Worm (Caenorhabditis elegans): ENCODE measurements around the gene B0252.1.

B0252.1 gene

DNA sequence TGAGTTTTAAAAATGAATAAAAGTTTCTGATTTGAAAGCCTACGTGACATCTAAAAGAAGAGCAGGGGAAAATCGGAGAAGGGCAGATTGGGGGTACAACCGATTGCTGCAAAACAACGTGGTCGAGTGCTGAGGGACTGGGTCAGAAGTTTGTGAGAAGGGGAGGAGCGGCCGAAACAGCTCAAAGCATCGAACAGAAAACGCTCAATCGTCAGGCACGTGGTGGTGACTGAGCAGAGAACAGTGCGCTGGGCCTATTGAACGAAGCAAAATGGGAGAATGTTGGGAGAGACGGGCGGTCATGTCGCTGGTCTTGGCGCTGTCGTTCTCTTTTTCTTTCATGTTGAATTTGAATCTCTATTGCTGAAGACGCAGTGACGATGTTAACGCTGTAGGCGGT lies 28.3 kb upstream of the B0252.1 start (continued):
- TF ChIP-seq K11D2.4 (GFP tag; IDR thresholded peaks at IDR 0.05) (no peak), F33H1.4 (GFP tag; IDR thresholded peaks at IDR 0.05) (no peak), hmg-20 (GFP tag; IDR thresholded peaks at IDR 0.05) (0 out of 2 replicates have a peak, but pooled peaks have one; percentile 15), T07F8.4 (tag; optimal IDR thresholded peaks at IDR 0.05) (no peak), unc-130 (GFP tag; optimal IDR thresholded peaks at IDR 0.05) (no peak), F55B11.4 (tag; optimal IDR thresholded peaks at IDR 0.05; ENCODE audit: borderline replicate concordance, insufficient read depth) (no peak), F39B2.1 (GFP tag; IDR thresholded peaks at IDR 0.05) (no peak), B0336.3 (GFP tag; IDR thresholded peaks at IDR 0.05) (no peak; the same call in 1 of the 2 replicates), hsf-1 (GFP tag; IDR thresholded peaks at IDR 0.05) (no peak), gei-17 (GFP tag; optimal IDR thresholded peaks at IDR 0.05) (no peak), F22D6.2 (tag; optimal IDR thresholded peaks at IDR 0.05) (peak; percentile 9), sea-2 (GFP tag; IDR thresholded peaks at IDR 0.05) (no peak), F52B5.7 (tag; optimal IDR thresholded peaks at IDR 0.05) (no peak), tbp1 (GFP tag; optimal IDR thresholded peaks at IDR 0.05) (peak; percentile 22), lin-26 (GFP tag; IDR thresholded peaks at IDR 0.05) (peak; percentile 71), aptf-2 (GFP tag; conservative IDR thresholded peaks at IDR 0.05) (no peak), egrh-3 (GFP tag; IDR thresholded peaks at IDR 0.05) (peak; percentile 60), pha-4 (tag; optimal IDR thresholded peaks at IDR 0.05) (no peak), lag-1 (GFP tag; IDR thresholded peaks at IDR 0.05) (no peak), dpl-1 (GFP tag; optimal IDR thresholded peaks at IDR 0.05) (no peak), akir-1 (GFP tag; optimal IDR thresholded peaks at IDR 0.05) (no peak), tlf-1 (GFP tag; optimal IDR thresholded peaks at IDR 0.05) (peak; percentile 46), atf-7 (tag; optimal IDR thresholded peaks at IDR 0.05) (no peak), sdz-38 (tag; optimal IDR thresholded peaks at IDR 0.05) (no peak), ekl-4 (GFP tag; IDR thresholded peaks at IDR 0.05) (no peak), nhr-120 (GFP tag; IDR thresholded peaks at IDR 0.05) (no peak), B0019.2 (GFP tag; conservative IDR thresholded peaks at IDR 0.05) (no peak), pbrm-1 (GFP tag; IDR thresholded peaks at IDR 0.05) (no peak), bed-1 (GFP tag; IDR thresholded peaks at IDR 0.05) (no peak), bed-2 (GFP tag; IDR thresholded peaks at IDR 0.05) (no peak), ceh-40 (GFP tag; IDR thresholded peaks at IDR 0.05) (no peak), him-1 (tag; optimal IDR thresholded peaks at IDR 0.05) (no peak), madf-6 (GFP tag; IDR thresholded peaks at IDR 0.05) (0 out of 2 replicates have a peak, but pooled peaks have one; percentile 39), ztf-18 (tag; optimal IDR thresholded peaks at IDR 0.05) (peak; percentile 9), ztf-25 (GFP tag; IDR thresholded peaks at IDR 0.05) (no peak), C06A6.2 (GFP tag; conservative IDR thresholded peaks at IDR 0.05) (peak; percentile 48), ets-4 (GFP tag; optimal IDR thresholded peaks at IDR 0.05) (no peak), attf-6 (GFP tag; IDR thresholded peaks at IDR 0.05) (no peak), somi-1 (GFP tag; optimal IDR thresholded peaks at IDR 0.05) (peak; percentile 30), ceh-91 (GFP tag; IDR thresholded peaks at IDR 0.05) (no peak), ZK185.1 (tag; optimal IDR thresholded peaks at IDR 0.05; ENCODE audit: poor library complexity, severe bottlenecking) (no peak), nhr-27 (tag; optimal IDR thresholded peaks at IDR 0.05) (no peak), nhr-80 (tag; optimal IDR thresholded peaks at IDR 0.05) (peak; percentile 44), hlh-26 (GFP tag; conservative IDR thresholded peaks at IDR 0.05) (no peak), Y56A3A.18 (GFP tag; IDR thresholded peaks at IDR 0.05) (peak; percentile 67; the same call in 1 of the 2 replicates)
